Worm (Caenorhabditis elegans) whole organism, early embryonic: ENCODE data around the gene snf-5.

Experiments used
- B0310.2 ChIP-seq: sonication (generic microtip); optimal IDR thresholded peaks from 2 replicates; lab custom pipeline; 2016; ENCODE audit warnings: mild to moderate bottlenecking, missing genetic modification characterization, missing compliant biosample characterization
- aly-1 ChIP-seq: sonication (generic microtip); optimal IDR thresholded peaks from 2 replicates; lab custom pipeline; 2016; ENCODE audit warnings: missing genetic modification characterization, missing compliant biosample characterization
- ama-1 ChIP-seq: fragments of 150-350 bp; optimal IDR thresholded peaks from 2 replicates; lab custom pipeline; 2014
- ceh-13 ChIP-seq: fragments of 200-800 bp; sonication (Bioruptor generic); optimal IDR thresholded peaks from 2 replicates; lab custom pipeline; 2018; ENCODE audit warnings: mild to moderate bottlenecking, missing genetic modification characterization, missing compliant biosample characterization
- flt-1 ChIP-seq: fragments of 200-800 bp; sonication (Bioruptor generic); IDR thresholded peaks from 2 replicates; pipeline ENCODE4 v1.3.6; 2022; ENCODE audit warnings: missing genetic modification characterization, missing compliant biosample characterization
- hmbx-1 ChIP-seq: sonication (generic microtip); optimal IDR thresholded peaks from 2 replicates; lab custom pipeline; 2016; ENCODE audit warnings: mild to moderate bottlenecking, missing genetic modification characterization, missing compliant biosample characterization
- hmg-4 ChIP-seq: fragments of 200-800 bp; sonication (Bioruptor generic); optimal IDR thresholded peaks from 2 replicates; lab custom pipeline; 2018; ENCODE audit warnings: mild to moderate bottlenecking, missing genetic modification characterization, missing compliant biosample characterization
- hnd-1 ChIP-seq: sonication (generic microtip); optimal IDR thresholded peaks from 2 replicates; lab custom pipeline; 2016; ENCODE audit warnings: missing genetic modification characterization, missing compliant biosample characterization
- pes-1 ChIP-seq: fragments of 200-800 bp; sonication (Bioruptor generic); IDR thresholded peaks from 2 replicates; pipeline ENCODE4 v1.3.6; 2022; ENCODE audit warnings: missing genetic modification reagents, missing genetic modification characterization, missing compliant biosample characterization
- scrt-1 ChIP-seq: fragments of 200-800 bp; sonication (Bioruptor generic); IDR thresholded peaks from 2 replicates; pipeline ENCODE4 v1.3.6; 2022; ENCODE audit warnings: missing genetic modification characterization, missing compliant biosample characterization
- tbx-11 ChIP-seq: fragments of 200-800 bp; sonication (Bioruptor generic); IDR thresholded peaks from 2 replicates; pipeline ENCODE4 v1.3.6; 2022; ENCODE audit warnings: missing genetic modification characterization, missing compliant biosample characterization
- tra-4 ChIP-seq: sonication (generic microtip); optimal IDR thresholded peaks from 2 replicates; lab custom pipeline; 2017; ENCODE audit warnings: missing genetic modification characterization, missing compliant biosample characterization

Gene snf-5

ce11 chrII:12816412-12817146, 49.0 kb downstream of the snf-5 start, which contains the start of gene acl-7:
Gene acl-7, minus strand, starts transcription at chrII:12816462.
- TF ChIP-seq B0310.2 (tag; lab: Kevin White, UChicago) (no peak), hmg-4 (GFP tag; lab: Kevin White, UChicago) (no peak), ama-1 (lab: Kevin White, UChicago) (no peak), flt-1 (GFP tag; lab: Robert Waterston, UW) (no peak)

- TF ChIP-seq pes-1 (GFP tag; lab: Robert Waterston, UW), result no peak
- no peak for TF ChIP-seq tbx-11
- no peak for TF ChIP-seq hnd-1 (tag; lab: Kevin White, UChicago)
- TF ChIP-seq hmbx-1 (tag; lab: Kevin White, UChicago), result no peak
- no peak for TF ChIP-seq hmg-4 (GFP tag; lab: Kevin White, UChicago)
- no peak for TF ChIP-seq aly-1 (tag; lab: Kevin White, UChicago)
- TF ChIP-seq ceh-13 (GFP tag; lab: Kevin White, UChicago), result no peak
- no peak for TF ChIP-seq tra-4 (tag; lab: Kevin White, UChicago)
- TF ChIP-seq B0310.2 (tag; lab: Kevin White, UChicago), result no peak
- no peak for TF ChIP-seq scrt-1 (GFP tag; lab: Robert Waterston, UW)
Observed at ce11 chrII:12813253-12813652, 52.3 kb downstream of the snf-5 start.
